Worm (Caenorhabditis elegans) whole organism, midembryonic: ENCODE data around the gene ins-14.

Source experiments
- ref-1 ChIP-seq: fragments of 200-800 bp; sonication (Bioruptor generic); conservative IDR thresholded peaks from 2 replicates; pipeline ENCODE4 v1.3.6; 2022; ENCODE audit warnings: missing genetic modification reagents, missing genetic modification characterization, missing compliant biosample characterization
- tab-1 ChIP-seq: fragments of 200-800 bp; sonication (Bioruptor generic); IDR thresholded peaks from 2 replicates; pipeline ENCODE4 v1.3.6; 2022; ENCODE audit warnings: missing genetic modification characterization, missing compliant biosample characterization

DNA sequence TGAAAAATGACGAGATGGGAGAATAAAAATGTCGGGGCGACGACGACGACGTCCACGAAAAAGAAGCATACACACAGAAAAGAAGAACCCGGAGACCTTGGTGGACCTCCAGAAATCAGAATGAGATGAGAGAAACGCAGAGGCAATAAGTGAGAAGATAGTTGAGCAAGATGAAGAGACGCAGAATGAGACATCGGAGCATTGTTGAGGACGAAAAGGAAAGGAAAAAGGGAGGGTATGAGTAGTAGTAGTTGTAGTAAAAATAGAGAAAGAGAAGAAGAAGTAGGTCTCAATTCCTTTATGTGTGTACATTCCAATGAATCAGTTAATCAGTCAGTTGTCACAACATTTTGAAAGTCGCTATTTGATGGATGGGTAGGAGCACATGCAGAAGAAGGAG is 16.3 kb downstream of the ins-14 start, which contains the start of gene T14B4.8:
- no peak for TF ChIP-seq tab-1 (GFP tag; lab: Robert Waterston, UW)
- no peak for TF ChIP-seq ref-1 (GFP tag; lab: Robert Waterston, UW)
